Fruit fly (Drosophila melanogaster) S2 (cell line): Measurements from ENCODE around the gene CG42763.

Experiments used
- CG8478 ChIP-seq: fragments of >200 bp; optimal IDR thresholded peaks from 2 replicates; lab custom pipeline; 2018
- CTCF ChIP-seq, 2 experiments: fragments of >200 bp; optimal IDR thresholded peaks; 2 replicates each; lab custom pipeline; 2018

DNA sequence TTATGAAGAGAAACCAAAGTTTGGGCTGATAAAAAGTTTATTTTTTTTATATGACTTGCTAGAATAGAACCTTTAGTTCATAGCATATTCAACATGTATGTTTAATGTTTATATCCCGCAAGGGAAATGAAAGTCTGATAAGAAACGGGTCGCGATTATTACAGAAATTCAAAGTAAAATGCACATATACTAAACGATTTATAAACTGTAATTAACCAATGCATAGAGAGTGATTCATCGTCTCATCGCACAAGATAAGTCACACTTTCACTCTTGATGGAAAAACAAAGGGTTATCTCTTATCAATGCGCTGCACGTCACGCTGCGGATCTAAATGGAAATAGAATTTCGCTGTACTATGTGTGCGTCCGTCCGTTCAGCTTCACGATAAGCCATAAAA is 16.0 kb downstream of the CG42763 start:
- TF ChIP-seq CTCF (optimal IDR thresholded peaks at IDR 0.05; lab: Kevin White, UChicago) (no peak), CG8478 (no peak)
